Fruit fly (Drosophila melanogaster) whole organism, embryonic: ENCODE data around the gene CG5892.

Source experiments
- Ada2b ChIP-seq: fragments of 200-800 bp; sonication (Bioruptor generic); IDR thresholded peaks from 2 replicates; pipeline ENCODE4 v1.3.6; 2022; ENCODE audit warnings: missing biosample characterization, missing genetic modification characterization
- Atf-2 ChIP-seq: fragments of 200-800 bp; sonication (Bioruptor generic); optimal IDR thresholded peaks from 2 replicates; lab custom pipeline; 2016; ENCODE audit warnings: missing biosample characterization, missing genetic modification characterization
- CG10274 ChIP-seq: fragments of 200-800 bp; sonication (Bioruptor generic); optimal IDR thresholded peaks from 3 replicates; lab custom pipeline; 2017; ENCODE audit warnings: missing biosample characterization, mild to moderate bottlenecking, missing genetic modification characterization
- CG10654 ChIP-seq: fragments of 200-800 bp; sonication (Bioruptor generic); optimal IDR thresholded peaks from 2 replicates; lab custom pipeline; 2016; ENCODE audit warnings: missing biosample characterization, missing genetic modification characterization
- CG11456 ChIP-seq: fragments of 200-800 bp; sonication (Bioruptor generic); IDR thresholded peaks from 3 replicates; pipeline ENCODE4 v1.3.6; 2022; ENCODE audit warnings: missing biosample characterization, missing genetic modification characterization
- CG11723 ChIP-seq: fragments of 200-800 bp; sonication (Bioruptor generic); optimal IDR thresholded peaks from 2 replicates; lab custom pipeline; 2017; ENCODE audit warnings: missing biosample characterization, mild to moderate bottlenecking, missing genetic modification characterization
- CG1233 ChIP-seq: fragments of 200-800 bp; sonication (Bioruptor generic); optimal IDR thresholded peaks from 4 replicates; lab custom pipeline; 2018; ENCODE audit warnings: missing biosample characterization, mild to moderate bottlenecking, missing genetic modification characterization
- CG13424 ChIP-seq: fragments of 200-800 bp; sonication (Bioruptor generic); optimal IDR thresholded peaks from 2 replicates; lab custom pipeline; 2019; ENCODE audit warnings: missing biosample characterization, mild to moderate bottlenecking, missing genetic modification characterization, moderate library complexity
- CG13775 ChIP-seq: fragments of 200-800 bp; sonication (Bioruptor generic); optimal IDR thresholded peaks from 3 replicates; lab custom pipeline; 2017; ENCODE audit warnings: missing biosample characterization, mild to moderate bottlenecking, missing genetic modification characterization
- CG18262 ChIP-seq: fragments of 200-800 bp; optimal IDR thresholded peaks from 3 replicates; lab custom pipeline; 2019; ENCODE audit warnings: missing biosample characterization, mild to moderate bottlenecking, missing genetic modification characterization, moderate library complexity
- CG18476 ChIP-seq: fragments of 200-800 bp; sonication (Bioruptor generic); optimal IDR thresholded peaks from 2 replicates; lab custom pipeline; 2016; ENCODE audit warnings: missing biosample characterization, mild to moderate bottlenecking, missing genetic modification characterization
- CG18764 ChIP-seq: fragments of 200-800 bp; sonication (Bioruptor generic); optimal IDR thresholded peaks from 3 replicates; lab custom pipeline; 2016; ENCODE audit warnings: missing biosample characterization, missing genetic modification characterization
- CG31224 ChIP-seq: fragments of 200-800 bp; sonication (Bioruptor generic); IDR thresholded peaks from 2 replicates; pipeline ENCODE4 v1.3.6; 2022; ENCODE audit warnings: missing biosample characterization, missing genetic modification characterization
- CG32532 ChIP-seq: fragments of 200-800 bp; sonication (Bioruptor generic); IDR thresholded peaks from 2 replicates; pipeline ENCODE4 v1.3.6; 2022; ENCODE audit warnings: missing biosample characterization, missing genetic modification characterization
- CG33213 ChIP-seq: fragments of 200-800 bp; sonication (Bioruptor generic); optimal IDR thresholded peaks from 3 replicates; lab custom pipeline; 2016; ENCODE audit warnings: missing biosample characterization, missing genetic modification characterization
- CG34422 ChIP-seq: fragments of 200-800 bp; sonication (Bioruptor generic); IDR thresholded peaks from 3 replicates; pipeline ENCODE4 v1.3.6; 2022; ENCODE audit warnings: missing biosample characterization, missing genetic modification characterization
- CG4820 ChIP-seq: fragments of 200-800 bp; sonication (Bioruptor generic); optimal IDR thresholded peaks from 3 replicates; lab custom pipeline; 2016; ENCODE audit warnings: missing biosample characterization, missing genetic modification characterization
- CG7786 ChIP-seq: fragments of 200-800 bp; sonication (Bioruptor generic); optimal IDR thresholded peaks from 2 replicates; lab custom pipeline; 2016; ENCODE audit warnings: missing biosample characterization, missing genetic modification characterization
- CG7928 ChIP-seq: fragments of 200-800 bp; sonication (Bioruptor generic); optimal IDR thresholded peaks from 2 replicates; lab custom pipeline; 2017; ENCODE audit warnings: missing biosample characterization, mild to moderate bottlenecking, missing genetic modification characterization
- CG8944 ChIP-seq: fragments of 200-800 bp; sonication (Bioruptor generic); optimal IDR thresholded peaks from 3 replicates; lab custom pipeline; 2016; ENCODE audit warnings: missing biosample characterization, missing genetic modification characterization
- CHES-1-like ChIP-seq: fragments of 200-800 bp; sonication (Bioruptor generic); optimal IDR thresholded peaks from 2 replicates; lab custom pipeline; 2016; ENCODE audit warnings: missing biosample characterization, missing genetic modification characterization
- CoRest ChIP-seq: fragments of 200-800 bp; sonication (Bioruptor generic); optimal IDR thresholded peaks from 3 replicates; lab custom pipeline; 2018; ENCODE audit warnings: missing biosample characterization, mild to moderate bottlenecking, missing genetic modification characterization, moderate library complexity
- Dbx ChIP-seq: fragments of 200-800 bp; sonication (Bioruptor generic); IDR thresholded peaks from 3 replicates; pipeline ENCODE4 v1.3.6; 2022; ENCODE audit warnings: missing biosample characterization, missing genetic modification characterization
- Dek ChIP-seq: fragments of 200-800 bp; sonication (Bioruptor generic); optimal IDR thresholded peaks from 3 replicates; lab custom pipeline; 2019; ENCODE audit warnings: missing biosample characterization, mild to moderate bottlenecking, missing genetic modification characterization, moderate library complexity
- Dip2 ChIP-seq: fragments of 200-800 bp; sonication (Bioruptor generic); IDR thresholded peaks from 2 replicates; pipeline ENCODE4 v1.3.6; 2022; ENCODE audit warnings: missing biosample characterization, missing genetic modification characterization
- Drgx ChIP-seq: fragments of 200-800 bp; sonication (Bioruptor generic); IDR thresholded peaks from 2 replicates; pipeline ENCODE4 v1.3.6; 2022; ENCODE audit warnings: missing biosample characterization, missing genetic modification characterization
- E2f1 ChIP-seq: fragments of 200-800 bp; sonication (Bioruptor generic); IDR thresholded peaks from 2 replicates; pipeline ENCODE4 v1.3.6; 2022; ENCODE audit warnings: missing biosample characterization, missing genetic modification characterization
- HmgZ ChIP-seq: fragments of 200-800 bp; sonication (Bioruptor generic); optimal IDR thresholded peaks from 2 replicates; lab custom pipeline; 2018; ENCODE audit warnings: missing biosample characterization, mild to moderate bottlenecking, missing genetic modification characterization
- MBD-R2 ChIP-seq: fragments of 200-800 bp; sonication (Bioruptor generic); IDR thresholded peaks from 2 replicates; pipeline ENCODE4 v1.3.6; 2022; ENCODE audit warnings: missing biosample characterization, missing genetic modification characterization
- Meics ChIP-seq: fragments of 200-800 bp; sonication (Bioruptor generic); optimal IDR thresholded peaks from 2 replicates; lab custom pipeline; 2017; ENCODE audit warnings: missing biosample characterization, mild to moderate bottlenecking, missing genetic modification characterization
- NFAT ChIP-seq: fragments of 200-800 bp; sonication (Bioruptor generic); IDR thresholded peaks from 2 replicates; pipeline ENCODE4 v1.3.6; 2022; ENCODE audit warnings: missing biosample characterization, missing genetic modification characterization
- Pdp1 ChIP-seq, 2 experiments: fragments of 200-800 bp; sonication (Bioruptor generic); optimal IDR thresholded peaks; 3 replicates each; lab custom pipeline; 2016; ENCODE audit warnings: missing biosample characterization in 2 of 2, missing genetic modification characterization in 2 of 2, mild to moderate bottlenecking in 1 of 2, moderate library complexity in 1 of 2
- Ptx1 ChIP-seq: fragments of 200-800 bp; sonication (Bioruptor generic); IDR thresholded peaks from 2 replicates; pipeline ENCODE4 v1.3.6; 2022; ENCODE audit warnings: missing biosample characterization, missing genetic modification characterization
- Side ChIP-seq: fragments of 200-800 bp; sonication (Bioruptor generic); optimal IDR thresholded peaks from 2 replicates; lab custom pipeline; 2016; ENCODE audit warnings: missing biosample characterization, missing genetic modification characterization
- Sry-δ ChIP-seq: fragments of 200-800 bp; sonication (Bioruptor generic); optimal IDR thresholded peaks from 2 replicates; lab custom pipeline; 2016; ENCODE audit warnings: missing biosample characterization, missing genetic modification characterization
- caup ChIP-seq: fragments of 200-800 bp; sonication (Bioruptor generic); optimal IDR thresholded peaks from 3 replicates; lab custom pipeline; 2017; ENCODE audit warnings: missing biosample characterization, mild to moderate bottlenecking, missing genetic modification characterization, moderate library complexity; ENCODE audit not compliant: severe bottlenecking
- chm ChIP-seq: fragments of 200-800 bp; sonication (Bioruptor generic); IDR thresholded peaks from 2 replicates; pipeline ENCODE4 v1.3.6; 2022; ENCODE audit warnings: missing biosample characterization, missing genetic modification characterization
- crc ChIP-seq: fragments of 200-800 bp; sonication (Bioruptor generic); optimal IDR thresholded peaks from 2 replicates; lab custom pipeline; 2016; ENCODE audit warnings: missing biosample characterization, missing genetic modification characterization
- ems ChIP-seq: fragments of 200-800 bp; sonication (Bioruptor generic); optimal IDR thresholded peaks from 3 replicates; lab custom pipeline; 2016; ENCODE audit warnings: missing biosample characterization, missing genetic modification characterization
- gce ChIP-seq: fragments of 200-800 bp; sonication (Bioruptor generic); IDR thresholded peaks from 3 replicates; pipeline ENCODE4 v1.3.6; 2022; ENCODE audit warnings: missing biosample characterization, missing genetic modification characterization
- ind ChIP-seq: fragments of 200-800 bp; sonication (Bioruptor generic); optimal IDR thresholded peaks from 3 replicates; lab custom pipeline; 2016; ENCODE audit warnings: missing biosample characterization, missing genetic modification characterization
- lola ChIP-seq, 3 experiments: fragments of >200 bp in 2 of 3; fragments of 200-800 bp in 1 of 3; sonication (Bioruptor generic) in 1 of 3; optimal IDR thresholded peaks; 2 replicates each; lab custom pipeline; 2017 to 2019; ENCODE audit warnings: missing biosample characterization in 3 of 3, missing genetic modification characterization in 3 of 3, mild to moderate bottlenecking in 1 of 3, moderate library complexity in 1 of 3
- maf-S ChIP-seq: fragments of 200-800 bp; sonication (Bioruptor generic); optimal IDR thresholded peaks from 2 replicates; lab custom pipeline; 2016; ENCODE audit warnings: missing biosample characterization, missing genetic modification characterization
- pzg ChIP-seq: fragments of 200-800 bp; sonication (Bioruptor generic); optimal IDR thresholded peaks from 3 replicates; lab custom pipeline; 2018; ENCODE audit warnings: missing biosample characterization, mild to moderate bottlenecking, missing genetic modification characterization, moderate library complexity
- salm ChIP-seq: fragments of 200-800 bp; sonication (Bioruptor generic); optimal IDR thresholded peaks from 2 replicates; lab custom pipeline; 2018; ENCODE audit warnings: missing biosample characterization, mild to moderate bottlenecking, missing genetic modification characterization
- sens ChIP-seq: fragments of 200-800 bp; sonication (Bioruptor generic); peaks from one replicate; lab custom pipeline; 2016; ENCODE audit warnings: missing biosample characterization, missing genetic modification characterization
- shn ChIP-seq: fragments of 200-800 bp; sonication (Bioruptor generic); optimal IDR thresholded peaks from 3 replicates; lab custom pipeline; 2016; ENCODE audit warnings: missing biosample characterization, missing genetic modification characterization
- ssp ChIP-seq: fragments of 200-800 bp; sonication (Bioruptor generic); IDR thresholded peaks from 2 replicates; pipeline ENCODE4 v1.3.6; 2022; ENCODE audit warnings: missing biosample characterization, missing genetic modification characterization
- stc ChIP-seq: fragments of 200-800 bp; sonication (Bioruptor generic); IDR thresholded peaks from 2 replicates; pipeline ENCODE4 v1.3.6; 2022; ENCODE audit warnings: missing biosample characterization, missing genetic modification characterization
- tgo ChIP-seq: fragments of 200-800 bp; sonication (Bioruptor generic); IDR thresholded peaks from 3 replicates; pipeline ENCODE4 v1.3.6; 2022; ENCODE audit warnings: missing biosample characterization, missing genetic modification characterization
- zen ChIP-seq: fragments of 200-800 bp; sonication (Bioruptor generic); optimal IDR thresholded peaks from 3 replicates; lab custom pipeline; 2018; ENCODE audit warnings: missing biosample characterization, mild to moderate bottlenecking, missing genetic modification characterization, moderate library complexity

CG5892 gene

dm6 chr3R:21214693-21215145 is 27.7 kb upstream of the CG5892 start, which contains the start of gene Ddrgk1 (continued):
- TF ChIP-seq chm (no peak), stc (0 out of 2 replicates have a peak, but pooled peaks have one; percentile 31), tgo (GFP tag; lab: Robert Waterston, UW) (0 out of 3 replicates have a peak, but pooled peaks have one; percentile 27), salm (tag; lab: Kevin White, UChicago) (no peak), Ada2b (no peak), CG31224 (GFP tag; lab: Robert Waterston, UW) (no peak), Side (peak; percentile 7), CG7786 (GFP tag; lab: Kevin White, UChicago) (no peak), CG11723 (GFP tag; lab: Kevin White, UChicago) (no peak), Drgx (GFP tag; lab: Robert Waterston, UW) (no peak), Dek (tag; lab: Kevin White, UChicago) (no peak), ind (GFP tag; lab: Kevin White, UChicago) (peak; percentile 41), CG8944 (GFP tag; lab: Kevin White, UChicago) (peak; percentile 1), CG33213 (GFP tag; lab: Kevin White, UChicago) (peak; percentile 4), CG4820 (GFP tag; lab: Kevin White, UChicago) (no peak), CG18262 (tag; lab: Kevin White, UChicago) (peak; percentile 3), sens (GFP tag; lab: Kevin White, UChicago) (peak; percentile 90), CoRest (peak; percentile 18), Atf-2 (GFP tag; lab: Kevin White, UChicago) (no peak), crc (no peak), pzg (GFP tag; lab: Kevin White, UChicago) (peak; percentile 52), NFAT (GFP tag; lab: Robert Waterston, UW) (no peak), CG18476 (GFP tag; lab: Kevin White, UChicago) (no peak), Dbx (GFP tag; lab: Robert Waterston, UW) (no peak), caup (no peak), CG18764 (GFP tag; lab: Kevin White, UChicago) (peak; percentile 17), CHES-1-like (peak; percentile 42), maf-S (peak; percentile 4), E2f1 (GFP tag; lab: Robert Waterston, UW) (0 out of 2 replicates have a peak, but pooled peaks have one; percentile 7), HmgZ (tag; lab: Kevin White, UChicago) (peak; percentile 31), CG7928 (no peak), CG13775 (GFP tag; lab: Kevin White, UChicago) (peak; percentile 28), CG1233 (GFP tag; lab: Kevin White, UChicago) (peak; percentile 13), CG13424 (tag; lab: Kevin White, UChicago) (peak; percentile 11), zen (peak; percentile 23), CG10654 (GFP tag; lab: Kevin White, UChicago) (peak; percentile 8), Meics (peak; percentile 99), Sry-δ (GFP tag; lab: Kevin White, UChicago) (peak; percentile 34), shn (GFP tag; lab: Kevin White, UChicago) (no peak), lola (GFP tag; optimal IDR thresholded peaks at IDR 0.05; lab: Kevin White, UChicago) (peak in 1 of 3 experiments; percentile 3), CG10274 (GFP tag; lab: Kevin White, UChicago) (no peak), Ptx1 (GFP tag; lab: Robert Waterston, UW) (peak; percentile 37), CG11456 (GFP tag; lab: Robert Waterston, UW) (0 out of 3 replicates have a peak, but pooled peaks have one; percentile 6), ssp (GFP tag; lab: Robert Waterston, UW) (no peak), CG34422 (peak; percentile 57; the same call in 1 of the 3 replicates), gce (GFP tag; lab: Robert Waterston, UW) (no peak), CG32532 (peak; percentile 33; the same call in 1 of the 2 replicates), ems (GFP tag; lab: Kevin White, UChicago) (peak; percentile 34), Pdp1 (GFP tag; optimal IDR thresholded peaks at IDR 0.05; lab: Kevin White, UChicago) (peak in 1 of 2 experiments; percentile 27), Dip2 (GFP tag; lab: Robert Waterston, UW) (no peak), MBD-R2 (GFP tag; lab: Robert Waterston, UW) (peak; percentile 93)
